Worm (Caenorhabditis elegans) whole organism, L4 larva: ENCODE data around the gene F47C12.13.

Experiments
- Y5F2A.4 ChIP-seq: fragments of 200-800 bp; sonication (Bioruptor generic); optimal IDR thresholded peaks from 2 replicates; lab custom pipeline; 2018; ENCODE audit warnings: mild to moderate bottlenecking, missing genetic modification characterization, missing compliant biosample characterization
- fkh-10 ChIP-seq: fragments of 150-350 bp; optimal IDR thresholded peaks from 2 replicates; lab custom pipeline; 2014; ENCODE audit warnings: missing biosample characterization, missing genetic modification reagents, missing genetic modification characterization
- lin-15B ChIP-seq: fragments of 150-350 bp; sonication (generic microtip); optimal IDR thresholded peaks from 3 replicates; lab custom pipeline; 2014; ENCODE audit warnings: missing biosample characterization, missing genetic modification characterization
- nhr-102 ChIP-seq: sonication (generic microtip); optimal IDR thresholded peaks from 2 replicates; lab custom pipeline; 2016; ENCODE audit warnings: mild to moderate bottlenecking, missing genetic modification characterization, moderate library complexity, missing compliant biosample characterization
- nhr-11 ChIP-seq: fragments of 150-350 bp; optimal IDR thresholded peaks from 2 replicates; lab custom pipeline; 2014; ENCODE audit warnings: missing biosample characterization, missing genetic modification characterization
- zfp-2 ChIP-seq: sonication (generic microtip); optimal IDR thresholded peaks from 2 replicates; lab custom pipeline; 2016; ENCODE audit warnings: mild to moderate bottlenecking, missing genetic modification characterization, missing compliant biosample characterization

DNA sequence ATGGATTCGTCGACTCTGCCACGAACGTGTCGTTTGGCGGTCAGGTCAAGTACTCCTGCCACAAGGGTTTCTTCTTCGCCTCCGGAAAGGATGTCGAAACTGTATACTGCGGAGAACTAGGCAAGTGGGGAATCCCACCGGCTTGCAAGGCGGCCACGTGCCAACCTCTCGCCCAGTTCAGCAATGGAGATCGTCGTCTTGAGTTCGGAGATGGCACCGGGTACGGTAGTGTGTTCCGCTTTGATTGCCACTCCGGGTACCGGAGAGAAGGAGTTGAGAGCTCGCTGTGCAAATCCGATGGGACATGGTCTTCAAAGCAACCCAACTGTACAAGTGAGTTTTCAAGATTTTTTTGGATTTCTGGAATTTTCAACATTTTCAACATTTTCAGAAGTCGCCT lies 5.4 kb upstream of the F47C12.13 start:
- TF ChIP-seq nhr-11 (tag; lab: Kevin White, UChicago) (no peak), Y5F2A.4 (GFP tag; lab: Kevin White, UChicago) (no peak), nhr-102 (tag; lab: Kevin White, UChicago) (no peak), lin-15B (no peak), zfp-2 (tag; lab: Kevin White, UChicago) (no peak), fkh-10 (no peak)
